Worm (Caenorhabditis elegans): ENCODE data around the gene nhr-260.

The nhr-260 gene

DNA sequence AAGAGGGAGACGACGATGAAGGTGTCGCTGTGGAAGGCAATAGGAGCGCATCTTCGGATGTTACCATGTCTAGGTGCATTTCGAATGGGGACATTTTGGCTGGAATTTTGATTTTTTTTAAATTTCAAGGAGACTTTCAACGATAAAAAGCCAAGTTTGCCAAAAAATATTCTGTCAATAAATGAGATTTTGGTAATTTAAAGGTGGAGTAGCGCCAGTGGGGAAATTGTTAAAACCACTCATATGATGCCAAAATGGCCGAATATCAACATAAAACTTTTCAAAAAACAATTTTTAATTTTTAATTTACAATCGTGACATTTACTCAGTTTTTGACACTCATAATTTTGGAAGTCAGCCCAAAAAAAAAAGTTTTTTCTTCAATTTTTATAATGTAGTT, at the start of gene nhr-260:
Gene nhr-260 (minus strand): TSS at position 101 of the 400 bp plus-strand sequence.
- TF ChIP-seq W03F9.2 (tag; optimal IDR thresholded peaks at IDR 0.05) (no peak), him-1 (tag; optimal IDR thresholded peaks at IDR 0.05) (no peak), dao-5 (tag; optimal IDR thresholded peaks at IDR 0.05) (no peak)

DNA sequence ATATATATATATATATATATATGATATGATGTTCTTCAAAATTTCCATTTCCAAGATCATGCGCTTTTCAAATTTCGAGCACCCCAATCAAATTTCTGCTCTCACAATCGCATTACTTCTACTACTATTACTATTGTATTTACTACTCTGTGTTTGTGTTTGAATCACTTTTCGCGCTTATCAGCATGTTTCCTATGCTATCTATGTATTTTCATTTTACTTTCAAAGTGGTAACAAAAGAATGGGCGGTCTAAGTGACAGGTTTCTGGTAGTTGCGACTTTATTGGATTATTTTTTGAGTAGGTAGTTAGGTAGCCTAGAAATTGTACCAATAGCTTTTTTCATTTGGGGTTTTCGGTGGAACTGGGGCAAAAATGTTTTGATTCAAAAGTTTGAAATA, 46.7 kb upstream of the nhr-260 start:
- no peak for TF ChIP-seq him-1 (tag; optimal IDR thresholded peaks at IDR 0.05)
- TF ChIP-seq dao-5 (tag; optimal IDR thresholded peaks at IDR 0.05) = no peak
- TF ChIP-seq W03F9.2 (tag; optimal IDR thresholded peaks at IDR 0.05) = no peak

DNA sequence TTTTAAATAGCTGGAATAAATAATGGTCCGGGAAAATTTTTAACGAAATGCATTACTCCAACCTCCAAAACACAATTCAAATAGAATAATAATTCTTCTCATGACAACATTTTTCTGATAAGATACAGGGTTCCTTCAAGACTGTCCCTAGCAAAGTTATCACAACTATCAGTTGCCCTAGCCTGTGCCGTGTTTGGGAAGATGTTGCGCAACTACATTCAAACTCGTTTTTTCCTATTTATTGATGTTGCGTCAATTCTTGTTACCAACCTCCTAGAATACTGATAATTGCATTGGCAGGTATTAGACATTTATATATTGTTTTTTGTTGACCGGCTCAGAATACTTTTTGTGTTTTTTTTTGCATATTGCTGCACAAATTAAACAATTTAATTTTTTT, 43.6 kb upstream of the nhr-260 start:
- TF ChIP-seq W03F9.2 (tag; optimal IDR thresholded peaks at IDR 0.05) = no peak

DNA sequence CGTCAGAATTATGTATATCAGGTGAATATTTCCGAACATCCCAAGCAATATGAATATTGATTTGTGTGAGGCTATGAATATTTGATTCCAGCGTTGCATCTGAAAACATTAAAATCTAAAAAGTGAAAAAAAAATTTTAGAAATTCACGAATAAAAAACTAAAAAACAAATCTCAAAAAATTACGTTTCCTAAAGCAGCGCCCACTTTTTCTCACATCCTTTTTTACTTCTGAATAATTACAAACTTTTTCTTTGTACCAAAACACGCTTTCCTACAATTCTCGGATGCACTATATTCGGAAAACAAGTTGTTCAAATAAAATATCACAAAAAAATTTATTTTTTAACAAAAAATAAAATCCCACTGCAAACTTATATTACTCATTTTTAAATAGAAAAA, 41.6 kb upstream of the nhr-260 start, which contains the start of gene srsx-8:
Gene srsx-8 (minus strand): TSS at position 101 of the 400 bp plus-strand sequence.
- TF ChIP-seq him-1 (tag; optimal IDR thresholded peaks at IDR 0.05) (no peak), dao-5 (tag; optimal IDR thresholded peaks at IDR 0.05) (no peak), W03F9.2 (tag; optimal IDR thresholded peaks at IDR 0.05) (no peak)

DNA sequence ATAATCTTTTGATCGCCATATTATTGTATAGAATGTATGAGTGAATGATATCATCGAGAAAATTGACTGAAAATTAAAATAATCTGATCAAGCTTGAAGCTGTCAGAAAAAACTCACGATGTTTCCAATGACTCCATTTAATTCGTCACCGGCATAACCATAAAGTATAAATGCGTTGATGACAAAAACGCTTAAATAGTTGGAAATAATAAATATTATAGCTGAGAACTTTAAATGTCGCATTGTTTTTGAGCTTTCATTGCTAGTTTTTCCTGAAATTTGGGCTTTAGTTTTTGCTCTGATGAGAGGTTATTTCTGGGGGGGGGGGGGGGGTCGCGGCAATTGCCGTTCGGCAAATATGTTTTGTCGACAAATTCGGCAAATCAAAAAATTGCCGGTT, 39.7 kb upstream of the nhr-260 start:
- no peak for TF ChIP-seq dao-5 (tag; optimal IDR thresholded peaks at IDR 0.05)
- TF ChIP-seq him-1 (tag; optimal IDR thresholded peaks at IDR 0.05) = no peak
- no peak for TF ChIP-seq W03F9.2 (tag; optimal IDR thresholded peaks at IDR 0.05)

DNA sequence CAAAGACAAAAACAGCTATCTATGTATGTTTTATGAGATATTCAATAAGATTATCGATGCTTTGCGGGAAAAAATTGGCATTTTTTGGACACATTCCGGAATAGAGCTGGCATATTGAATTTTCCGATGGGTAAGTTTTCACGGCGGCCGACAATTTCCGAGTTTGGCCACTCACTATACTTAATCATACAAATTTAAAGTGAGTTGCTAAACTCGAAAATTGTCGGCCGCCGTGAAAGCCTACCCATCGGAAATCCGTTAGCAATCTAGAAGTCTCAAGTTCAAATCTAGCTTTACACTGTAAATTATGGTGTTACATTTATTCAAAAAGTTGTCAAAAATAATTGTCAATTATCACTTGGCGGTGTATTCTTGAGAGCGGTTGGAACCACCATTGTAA, 39.3 kb upstream of the nhr-260 start:
- TF ChIP-seq dao-5 (tag; optimal IDR thresholded peaks at IDR 0.05) (no peak), W03F9.2 (tag; optimal IDR thresholded peaks at IDR 0.05) (no peak), him-1 (tag; optimal IDR thresholded peaks at IDR 0.05) (no peak)

DNA sequence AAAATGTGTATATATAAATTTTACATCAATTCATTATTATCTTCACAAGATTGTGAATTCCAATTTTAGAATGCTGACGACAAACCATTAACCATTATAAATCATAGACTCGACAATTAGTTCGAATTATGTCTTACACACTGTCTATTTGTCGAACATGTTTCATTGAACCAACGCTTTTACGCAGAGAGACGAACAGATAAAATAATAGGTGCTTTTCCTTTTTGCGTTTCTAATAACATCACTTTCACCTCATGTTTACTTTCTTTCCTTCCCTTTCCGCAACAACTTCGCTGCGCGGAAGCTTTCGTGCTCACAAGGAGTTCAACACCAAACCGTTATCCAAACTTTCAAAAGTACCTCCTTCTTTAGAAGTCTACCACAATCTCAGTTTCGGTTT, 36.4 kb upstream of the nhr-260 start, which contains the start of gene F52F10.2:
Gene F52F10.2 (plus strand): TSS at position 301 of the 400 bp plus-strand sequence.
- no peak for TF ChIP-seq W03F9.2 (tag; optimal IDR thresholded peaks at IDR 0.05)
- no peak for TF ChIP-seq dao-5 (tag; optimal IDR thresholded peaks at IDR 0.05)
- no peak for TF ChIP-seq him-1 (tag; optimal IDR thresholded peaks at IDR 0.05)

DNA sequence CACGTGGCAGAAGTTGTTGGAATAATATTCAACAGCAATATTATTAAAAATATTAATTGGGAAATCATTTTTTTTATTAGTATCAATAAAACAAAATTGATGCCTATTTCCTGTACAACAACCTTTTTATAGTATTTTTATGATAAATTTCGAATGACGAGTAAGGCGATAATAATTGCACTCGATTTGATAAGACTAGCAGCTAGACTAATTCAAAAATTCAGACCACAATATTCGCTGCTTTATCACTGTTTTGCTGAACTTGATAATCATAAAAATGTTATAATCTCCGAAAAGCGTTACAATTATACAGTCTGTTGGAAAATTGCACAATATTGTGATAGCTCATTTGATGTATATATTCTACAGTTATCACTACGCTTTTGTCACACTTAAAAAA, 34.3 kb upstream of the nhr-260 start, which contains the start of gene oac-32:
Gene oac-32 (minus strand): TSS at position 90 of the 400 bp plus-strand sequence.
- no peak for TF ChIP-seq W03F9.2 (tag; optimal IDR thresholded peaks at IDR 0.05)
- TF ChIP-seq him-1 (tag; optimal IDR thresholded peaks at IDR 0.05) = no peak
- no peak for TF ChIP-seq dao-5 (tag; optimal IDR thresholded peaks at IDR 0.05)

DNA sequence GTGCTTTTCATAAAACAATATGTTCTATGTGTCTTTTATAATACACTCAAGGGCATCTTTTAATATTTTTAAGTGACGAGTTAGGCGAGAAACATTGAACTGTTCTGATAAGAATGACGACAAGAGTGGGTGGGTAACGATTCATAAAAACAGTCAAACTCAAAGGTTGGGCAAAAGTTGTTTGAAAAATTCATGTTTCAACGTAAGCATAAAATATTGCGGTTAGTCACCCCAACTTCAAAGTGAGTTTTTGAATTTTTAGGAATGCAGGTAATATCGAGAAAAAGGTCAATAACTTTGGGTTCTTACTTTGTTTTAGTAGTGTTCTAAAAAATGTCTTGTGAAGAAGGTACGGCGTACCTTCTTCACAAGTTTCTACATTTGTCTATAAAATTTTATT, 30.3 kb upstream of the nhr-260 start, which contains the start of gene oac-31:
Gene oac-31 (minus strand): TSS at position 101 of the 400 bp plus-strand sequence.
- TF ChIP-seq dao-5 (tag; optimal IDR thresholded peaks at IDR 0.05) (no peak), W03F9.2 (tag; optimal IDR thresholded peaks at IDR 0.05) (no peak), him-1 (tag; optimal IDR thresholded peaks at IDR 0.05) (no peak)

DNA sequence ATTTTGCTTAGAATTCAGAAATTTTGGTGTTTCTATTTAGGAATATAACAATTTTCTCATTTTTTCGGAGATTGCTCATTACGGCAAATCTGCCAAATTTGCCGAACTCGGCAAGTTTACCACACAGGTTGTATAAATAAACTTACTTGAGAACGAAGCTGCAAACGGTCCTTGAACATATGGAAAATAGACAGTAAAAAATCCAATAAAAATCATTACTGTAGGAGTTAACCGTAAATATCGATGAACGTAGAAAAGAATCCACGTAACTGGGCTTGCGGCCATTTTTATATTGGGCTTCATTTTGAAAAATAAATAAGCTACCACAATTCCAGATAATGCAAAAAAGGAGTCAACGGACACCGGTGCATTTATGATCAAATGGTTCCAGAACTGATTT, 28.8 kb upstream of the nhr-260 start:
- no peak for TF ChIP-seq him-1 (tag; optimal IDR thresholded peaks at IDR 0.05)
- no peak for TF ChIP-seq dao-5 (tag; optimal IDR thresholded peaks at IDR 0.05)
- no peak for TF ChIP-seq W03F9.2 (tag; optimal IDR thresholded peaks at IDR 0.05)

DNA sequence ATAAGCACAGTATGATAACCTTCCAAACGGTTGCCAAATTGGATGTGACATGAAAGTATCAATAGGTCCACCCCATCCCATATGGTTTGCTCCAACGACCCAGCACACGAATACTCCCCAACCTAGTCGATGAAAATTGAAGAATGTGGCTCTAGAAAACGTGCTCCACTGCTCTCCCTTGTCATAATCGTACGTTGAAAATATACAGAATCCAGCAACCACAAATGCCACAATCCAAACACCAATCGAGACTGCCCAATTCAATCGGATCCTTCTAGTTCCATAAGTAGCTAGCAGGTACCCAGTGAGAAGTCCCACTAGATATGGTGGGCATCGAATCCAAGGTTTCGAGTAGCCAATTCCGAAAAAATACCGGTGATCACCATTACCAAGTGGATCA, 27.4 kb upstream of the nhr-260 start:
- TF ChIP-seq W03F9.2 (tag; optimal IDR thresholded peaks at IDR 0.05) = no peak
- TF ChIP-seq him-1 (tag; optimal IDR thresholded peaks at IDR 0.05) = no peak
- no peak for TF ChIP-seq dao-5 (tag; optimal IDR thresholded peaks at IDR 0.05)

DNA sequence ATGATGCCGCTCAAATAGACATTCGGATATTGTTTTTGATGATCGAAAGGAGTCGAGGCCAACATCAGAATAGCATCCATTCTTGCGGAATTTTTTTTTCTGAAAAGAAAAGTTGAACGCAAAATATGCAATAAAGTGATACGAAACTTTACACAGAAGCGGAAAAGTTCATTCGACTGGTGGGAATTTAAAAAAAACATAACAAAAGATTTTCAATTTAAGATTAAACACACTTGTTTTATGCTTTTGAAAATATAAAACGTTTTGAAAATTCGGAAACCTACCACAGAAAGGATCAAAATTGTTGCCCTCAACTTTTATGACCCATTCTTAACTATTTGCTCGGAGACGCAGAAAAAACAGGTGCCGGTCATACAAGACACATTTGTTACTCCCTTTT, 25.5 kb upstream of the nhr-260 start, which contains the start of gene K02H11.9:
Gene K02H11.9 (minus strand): TSS at position 101 of the 400 bp plus-strand sequence.
- TF ChIP-seq dao-5 (tag; optimal IDR thresholded peaks at IDR 0.05) (no peak), him-1 (tag; optimal IDR thresholded peaks at IDR 0.05) (no peak), W03F9.2 (tag; optimal IDR thresholded peaks at IDR 0.05) (no peak)

DNA sequence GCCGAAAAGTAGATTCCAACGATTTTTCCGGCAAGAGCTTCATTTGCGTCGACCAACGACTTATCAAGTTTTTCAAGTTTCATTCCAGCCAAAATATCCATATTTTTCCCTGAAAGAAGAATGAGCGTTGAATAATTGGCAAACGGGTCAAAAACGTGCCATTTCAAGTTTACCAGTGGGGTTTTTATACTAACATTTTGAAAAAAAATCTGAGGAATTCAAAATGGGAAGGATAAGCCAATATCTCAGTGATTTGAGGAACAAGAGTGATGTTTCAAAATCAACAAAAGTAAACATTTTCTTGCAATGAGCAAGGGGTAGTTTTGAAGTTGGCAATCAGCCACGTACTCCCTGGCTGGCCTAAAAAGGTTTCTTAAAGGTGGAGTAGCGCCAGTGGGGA, 22.9 kb upstream of the nhr-260 start, which contains the start of gene trx-5:
Gene trx-5 (minus strand): TSS at position 101 of the 400 bp plus-strand sequence.
- no peak for TF ChIP-seq W03F9.2 (tag; optimal IDR thresholded peaks at IDR 0.05)
- TF ChIP-seq him-1 (tag; optimal IDR thresholded peaks at IDR 0.05) = no peak
- TF ChIP-seq dao-5 (tag; optimal IDR thresholded peaks at IDR 0.05) = no peak

DNA sequence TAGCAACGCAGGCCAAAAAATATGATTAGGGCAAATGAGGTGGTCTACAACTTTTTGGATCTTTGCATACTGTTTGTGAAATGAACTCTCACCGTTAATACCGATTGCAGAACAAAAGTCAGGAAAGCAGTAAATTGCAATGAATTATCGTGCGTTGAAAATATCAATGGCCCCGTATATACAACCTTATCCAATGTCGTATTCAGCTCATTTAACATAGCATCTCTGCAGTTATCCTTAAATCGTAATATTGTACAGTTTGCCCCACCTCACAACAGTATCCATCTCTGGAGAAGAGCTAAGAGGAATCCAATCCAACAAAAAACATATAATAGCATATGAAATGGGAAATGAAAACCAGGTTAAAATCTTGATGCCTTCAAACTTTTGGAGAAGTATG, 21.0 kb upstream of the nhr-260 start:
- no peak for TF ChIP-seq dao-5 (tag; optimal IDR thresholded peaks at IDR 0.05)

DNA sequence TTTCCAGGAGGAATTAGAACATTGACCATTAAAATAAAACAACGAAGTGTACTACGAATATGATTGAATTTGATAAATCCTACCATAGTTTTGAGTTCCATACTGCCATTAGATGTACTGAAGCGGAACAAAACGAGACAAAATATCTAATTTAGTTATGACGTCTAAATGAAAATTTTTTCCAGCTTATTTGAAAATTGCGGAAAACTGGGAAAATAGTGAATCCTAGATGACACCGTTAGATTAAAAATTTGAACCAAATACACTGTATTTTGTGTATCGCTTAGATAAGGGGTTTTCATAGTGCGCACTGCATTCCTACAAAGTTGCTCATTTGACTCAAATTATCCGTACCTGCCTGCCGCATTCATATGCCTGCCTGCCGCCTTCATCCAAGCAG, 19.7 kb upstream of the nhr-260 start, which contains the start of gene K02H11.4:
Gene K02H11.4 (minus strand): TSS at position 101 of the 400 bp plus-strand sequence.
- TF ChIP-seq dao-5 (tag; optimal IDR thresholded peaks at IDR 0.05) = no peak
- no peak for TF ChIP-seq him-1 (tag; optimal IDR thresholded peaks at IDR 0.05)
